Fruit fly (Drosophila melanogaster): ENCODE measurements around the gene Rh7.
A peak's percentile ranks its signal among the peaks of the same experiment; 100 is the strongest.

The Rh7 gene

DNA sequence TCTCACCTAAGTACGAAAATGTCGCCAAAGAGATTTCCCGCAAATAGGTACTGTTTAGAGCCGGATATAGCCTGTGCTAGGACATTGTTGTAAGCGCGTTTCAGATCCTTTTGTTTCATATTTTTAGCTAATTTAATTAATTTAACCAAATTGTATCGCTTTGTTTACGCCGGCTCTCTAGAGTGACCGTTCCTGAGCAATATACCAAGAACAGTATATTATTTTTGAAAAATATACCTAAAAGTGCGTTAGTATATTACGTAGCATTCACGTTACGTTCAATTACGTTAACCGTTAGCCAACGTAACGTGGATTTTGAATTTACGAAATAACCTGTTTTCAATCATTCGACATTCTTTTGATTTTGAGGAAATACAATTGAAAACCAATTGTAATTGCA is 18.2 kb upstream of the Rh7 start, which contains the start of gene thoc6 (continued):
- TF ChIP-seq row (GFP tag; IDR thresholded peaks at IDR 0.05) (no peak), stwl (tag; optimal IDR thresholded peaks at IDR 0.05) (peak; percentile 69), sd (tag; optimal IDR thresholded peaks at IDR 0.05) (no peak), CG13287 (GFP tag; IDR thresholded peaks at IDR 0.05; ENCODE audit: partially characterized antibody) (peak; percentile 30; the same call in 1 of the 2 replicates), CG7987 (GFP tag; optimal IDR thresholded peaks at IDR 0.05) (no peak), CG1529 (GFP tag; optimal IDR thresholded peaks at IDR 0.05) (no peak), ap (GFP tag; IDR thresholded peaks at IDR 0.05) (no peak), Myb (GFP tag; optimal IDR thresholded peaks at IDR 0.05) (peak; percentile 91), NFAT (GFP tag; IDR thresholded peaks at IDR 0.05) (no peak), CG10321 (GFP tag; IDR thresholded peaks at IDR 0.05) (no peak), CG12769 (tag; optimal IDR thresholded peaks at IDR 0.05) (no peak), fd96Cb (tag; optimal IDR thresholded peaks at IDR 0.05) (no peak), Lhr (GFP tag; optimal IDR thresholded peaks at IDR 0.05) (peak; percentile 16), inv (GFP tag; IDR thresholded peaks at IDR 0.05; ENCODE audit: partially characterized antibody) (no peak), MESR4 (GFP tag; optimal IDR thresholded peaks at IDR 0.05) (no peak), CG33213 (GFP tag; optimal IDR thresholded peaks at IDR 0.05) (no peak), CG32772 (GFP tag; IDR thresholded peaks at IDR 0.05) (no peak), bigmax (GFP tag; optimal IDR thresholded peaks at IDR 0.05) (peak; percentile 38), sqz (GFP tag; optimal IDR thresholded peaks at IDR 0.05) (no peak), CG31365 (tag; optimal IDR thresholded peaks at IDR 0.05) (no peak), Dp (GFP tag; optimal IDR thresholded peaks at IDR 0.05) (peak; percentile 54), nerfin-1 (tag; optimal IDR thresholded peaks at IDR 0.05) (no peak), ATbp (GFP tag; optimal IDR thresholded peaks at IDR 0.05) (no peak), gfzf (GFP tag; optimal IDR thresholded peaks at IDR 0.05) (peak; percentile 75), salm (tag; optimal IDR thresholded peaks at IDR 0.05) (no peak), Hey (tag; optimal IDR thresholded peaks at IDR 0.05) (no peak), Taf1 (GFP tag; IDR thresholded peaks at IDR 0.05) (no peak), Bdp1 (GFP tag; optimal IDR thresholded peaks at IDR 0.05) (no peak), odd (GFP tag; optimal IDR thresholded peaks at IDR 0.05) (no peak), Ets65A (GFP tag) (peak; percentile 44), Vsx1 (GFP tag; optimal IDR thresholded peaks at IDR 0.05) (peak; percentile 9)

DNA sequence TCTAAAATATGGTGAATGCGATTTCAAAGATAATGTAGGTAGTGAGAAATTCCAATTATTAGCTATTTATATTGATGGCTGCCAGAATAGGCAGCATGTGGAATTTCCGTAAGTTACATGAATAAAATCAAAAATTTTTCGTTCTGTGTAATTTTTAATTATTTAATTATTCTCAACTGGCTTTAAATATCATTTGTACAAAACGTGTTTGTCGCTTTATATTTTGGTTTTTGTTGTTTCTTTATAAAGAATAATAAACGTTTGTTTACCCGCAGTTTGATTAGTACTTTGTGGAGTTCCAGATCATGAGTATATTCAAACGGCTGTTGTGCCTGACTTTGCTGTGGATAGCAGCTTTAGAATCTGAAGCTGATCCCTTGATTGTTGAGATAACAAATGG is 15.2 kb upstream of the Rh7 start, which contains the start of gene Est-P:
Gene Est-P, plus strand, starts transcription at position 301 of the 400 bp plus-strand sequence.
- TF ChIP-seq Spps (tag; optimal IDR thresholded peaks at IDR 0.05) (no peak), h (optimal IDR thresholded peaks at IDR 0.05) (no peak), dmrt11E (tag; optimal IDR thresholded peaks at IDR 0.05) (no peak), Atf-2 (GFP tag; optimal IDR thresholded peaks at IDR 0.05) (no peak), lab (GFP tag; optimal IDR thresholded peaks at IDR 0.05) (no peak), CG43689 (GFP tag; IDR thresholded peaks at IDR 0.05) (no peak), pan (optimal IDR thresholded peaks at IDR 0.05) (no peak), pan (GFP tag; optimal IDR thresholded peaks at IDR 0.05 in 1 of 2, IDR thresholded peaks at IDR 0.05 in 1 of 2) (no peak), CG6254 (GFP tag; optimal IDR thresholded peaks at IDR 0.05) (no peak), NC2α (GFP tag; optimal IDR thresholded peaks at IDR 0.05) (no peak), CG10565 (GFP tag; optimal IDR thresholded peaks at IDR 0.05) (no peak), CG17385 (GFP tag; optimal IDR thresholded peaks at IDR 0.05) (no peak)

All from whole organism, embryonic.